Fruit fly (Drosophila melanogaster): ENCODE data around the gene Dhc36C.

DNA sequence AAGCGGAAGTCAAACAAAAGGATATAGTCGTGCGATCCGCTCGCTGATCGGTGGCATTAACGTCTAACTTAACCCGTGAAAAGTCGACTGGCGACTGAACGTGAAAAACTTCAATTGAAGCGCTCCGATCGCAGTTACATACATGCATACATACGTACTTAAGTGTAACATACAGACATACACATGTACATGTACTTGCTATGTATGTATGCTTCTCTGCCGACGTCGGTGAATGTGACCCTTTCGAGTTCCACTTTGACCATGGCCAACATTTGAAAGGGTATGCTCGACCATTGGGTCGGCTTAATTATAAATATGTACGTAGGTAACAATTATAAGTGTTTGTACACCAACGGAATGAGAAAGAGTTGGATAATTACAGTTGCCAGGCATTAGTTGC is 4.1 kb upstream of the Dhc36C start, which contains the start of gene qua:
- TF ChIP-seq CG14711 (tag; optimal IDR thresholded peaks at IDR 0.05) (no peak), tj (GFP tag; optimal IDR thresholded peaks at IDR 0.05) (no peak), cic (GFP tag; optimal IDR thresholded peaks at IDR 0.05) (no peak), CG1620 (GFP tag; optimal IDR thresholded peaks at IDR 0.05) (no peak), ovo (GFP tag; optimal IDR thresholded peaks at IDR 0.05) (no peak), Hr96 (GFP tag; optimal IDR thresholded peaks at IDR 0.05) (no peak), bab1 (GFP tag; optimal IDR thresholded peaks at IDR 0.05) (no peak), CG11617 (GFP tag; optimal IDR thresholded peaks at IDR 0.05) (no peak)

Measured in whole organism, adult.